Worm (Caenorhabditis elegans): ENCODE data around the gene npp-27.

Gene npp-27

DNA sequence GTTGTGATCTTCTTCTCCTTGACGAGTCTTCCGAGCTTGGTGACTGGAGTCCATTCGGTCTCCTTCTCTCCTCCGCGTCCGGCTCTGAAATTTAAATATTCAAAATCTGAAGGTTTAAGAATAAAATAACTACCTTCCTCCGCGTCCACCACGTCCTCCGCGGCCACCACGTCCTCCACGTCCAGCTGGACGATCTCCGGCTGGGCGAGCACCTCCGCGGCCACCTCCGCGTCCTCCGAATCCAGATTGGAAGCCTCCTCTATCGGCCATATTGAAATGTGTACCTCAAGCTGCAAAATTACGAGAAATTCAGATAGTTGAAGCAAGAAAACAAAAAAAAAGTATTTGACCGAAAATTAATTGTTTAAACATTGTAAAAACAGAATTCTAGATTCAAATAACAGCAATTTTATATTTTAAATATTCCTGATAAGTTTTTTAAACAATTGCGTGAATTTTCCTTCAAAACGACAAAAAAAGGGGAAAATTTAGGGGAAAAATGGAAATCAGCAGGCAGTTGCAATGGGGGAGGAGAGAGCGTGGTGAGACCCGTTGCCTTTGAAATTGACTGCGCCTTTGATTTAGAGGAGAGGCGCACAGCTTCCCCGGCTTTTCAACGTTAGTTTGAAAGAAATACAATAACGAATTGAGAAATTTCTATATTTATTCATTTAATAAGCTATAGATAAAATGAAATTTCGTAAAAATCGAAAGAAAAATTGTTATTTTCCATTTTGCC, 16.2 kb upstream of the npp-27 start, which contains the start of gene rps-2:
Gene rps-2 (minus strand): TSS at position 290 of the 739 bp plus-strand sequence.
- TF ChIP-seq unc-120 (tag; optimal IDR thresholded peaks at IDR 0.05; ENCODE audit: poor library complexity, severe bottlenecking) (peak; percentile 9), mep-1 (tag; optimal IDR thresholded peaks at IDR 0.05) (peak; percentile 31), lsy-2 (tag; optimal IDR thresholded peaks at IDR 0.05) (peak; percentile 64), drap-1 (GFP tag; optimal IDR thresholded peaks at IDR 0.05) (no peak), hlh-1 (tag; optimal IDR thresholded peaks at IDR 0.05) (peak; percentile 30)

ce11 chrIV:7924975-7925828, 15.2 kb upstream of the npp-27 start:
- TF ChIP-seq drap-1 (GFP tag; optimal IDR thresholded peaks at IDR 0.05) = no peak
- TF ChIP-seq M03D4.4 (tag; optimal IDR thresholded peaks at IDR 0.05) = no peak
- TF ChIP-seq lin-32 (GFP tag; optimal IDR thresholded peaks at IDR 0.05) = no peak
- TF ChIP-seq nhr-76 (tag; optimal IDR thresholded peaks at IDR 0.05) = no peak
- no peak for TF ChIP-seq elt-3 (tag; optimal IDR thresholded peaks at IDR 0.05)

DNA sequence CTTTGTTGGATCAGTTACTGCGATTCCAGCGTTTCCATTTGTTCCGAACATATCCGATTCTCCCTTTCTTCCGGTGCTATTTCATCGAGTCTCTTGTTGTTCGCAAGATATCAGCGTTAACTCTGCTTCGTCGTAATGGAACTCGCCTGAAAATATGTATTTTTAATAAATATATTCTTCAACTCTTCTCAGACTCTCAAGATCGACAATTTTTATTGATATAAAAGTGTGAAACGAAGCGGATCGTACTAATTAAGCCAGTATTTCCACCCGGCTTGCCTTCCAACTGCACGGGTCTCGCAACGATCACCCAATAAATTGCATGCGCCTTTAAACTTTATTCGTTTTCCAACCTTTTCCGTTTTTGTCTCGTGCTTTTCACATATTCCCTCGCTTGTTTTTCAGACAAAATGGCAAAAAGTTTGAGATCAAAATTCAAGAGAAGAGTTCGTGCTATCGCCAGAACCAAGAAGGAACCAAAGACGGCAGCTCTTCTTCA, 14.0 kb upstream of the npp-27 start, which contains the start of the genes xpo-3 and C49H3.3:
Gene xpo-3 (minus strand): TSS at position 51 of the 499 bp plus-strand sequence.
Gene C49H3.3 (plus strand): TSS at position 369 of the 499 bp plus-strand sequence.
- TF ChIP-seq lin-13 (tag; optimal IDR thresholded peaks at IDR 0.05) (peak; percentile 11), drap-1 (GFP tag; optimal IDR thresholded peaks at IDR 0.05) (no peak), snpc-4 (tag; optimal IDR thresholded peaks at IDR 0.05) (no peak), nhr-237 (tag; optimal IDR thresholded peaks at IDR 0.05) (no peak), lin-32 (GFP tag; optimal IDR thresholded peaks at IDR 0.05) (no peak), nhr-76 (tag; optimal IDR thresholded peaks at IDR 0.05) (no peak), ceh-43 (GFP tag; optimal IDR thresholded peaks at IDR 0.05) (no peak), tbx-8 (GFP tag; optimal IDR thresholded peaks at IDR 0.05) (no peak), zip-8 (tag; optimal IDR thresholded peaks at IDR 0.05) (no peak), ceh-39 (tag; optimal IDR thresholded peaks at IDR 0.05) (no peak), ceh-83 (GFP tag; optimal IDR thresholded peaks at IDR 0.05) (no peak), hlh-1 (tag; optimal IDR thresholded peaks at IDR 0.05) (no peak), mab-5 (tag; optimal IDR thresholded peaks at IDR 0.05) (no peak), cnd-1 (tag; optimal IDR thresholded peaks at IDR 0.05) (no peak), mls-2 (tag; optimal IDR thresholded peaks at IDR 0.05) (no peak), ham-2 (GFP tag; optimal IDR thresholded peaks at IDR 0.05) (peak; percentile 55), M03D4.4 (tag; optimal IDR thresholded peaks at IDR 0.05) (no peak), ztf-11 (tag; optimal IDR thresholded peaks at IDR 0.05) (no peak), elt-1 (tag; optimal IDR thresholded peaks at IDR 0.05; ENCODE audit: borderline replicate concordance, insufficient read depth) (no peak), unc-62 (GFP tag; optimal IDR thresholded peaks at IDR 0.05) (no peak), unc-120 (tag; optimal IDR thresholded peaks at IDR 0.05; ENCODE audit: poor library complexity, severe bottlenecking) (no peak), unc-39 (tag; optimal IDR thresholded peaks at IDR 0.05) (no peak), sptf-1 (tag; optimal IDR thresholded peaks at IDR 0.05) (no peak), bed-3 (GFP tag; optimal IDR thresholded peaks at IDR 0.05) (no peak), flh-1 (GFP tag; optimal IDR thresholded peaks at IDR 0.05) (no peak), ces-1 (GFP tag; optimal IDR thresholded peaks at IDR 0.05) (peak; percentile 68), elt-3 (tag; optimal IDR thresholded peaks at IDR 0.05) (no peak), pha-4 (tag; optimal IDR thresholded peaks at IDR 0.05) (no peak), mep-1 (tag; optimal IDR thresholded peaks at IDR 0.05) (peak; percentile 78), sem-2 (GFP tag; optimal IDR thresholded peaks at IDR 0.05) (no peak), nhr-28 (tag; optimal IDR thresholded peaks at IDR 0.05) (no peak), blmp-1 (tag; optimal IDR thresholded peaks at IDR 0.05) (no peak), lsy-2 (tag; optimal IDR thresholded peaks at IDR 0.05) (peak; percentile 18), nhr-2 (tag; optimal IDR thresholded peaks at IDR 0.05) (no peak), nhr-12 (tag; optimal IDR thresholded peaks at IDR 0.05) (no peak)
